Worm (Caenorhabditis elegans) whole organism, midembryonic: ENCODE measurements around the gene pkn-1.

Source experiments
- T22C8.4 ChIP-seq: fragments of 200-800 bp; sonication (Bioruptor generic); IDR thresholded peaks from 2 replicates; pipeline ENCODE4 v1.3.6; 2022; ENCODE audit warnings: missing genetic modification characterization, missing compliant biosample characterization
- cog-1 ChIP-seq: sonication (generic microtip); optimal IDR thresholded peaks from 2 replicates; lab custom pipeline; 2016; ENCODE audit warnings: missing genetic modification characterization, missing compliant biosample characterization
- flt-1 ChIP-seq: fragments of 200-800 bp; sonication (Bioruptor generic); IDR thresholded peaks from 2 replicates; pipeline ENCODE4 v1.3.6; 2022; ENCODE audit warnings: missing genetic modification characterization, missing compliant biosample characterization
- klf-2 ChIP-seq: fragments of 200-800 bp; sonication (Bioruptor generic); conservative IDR thresholded peaks from 2 replicates; pipeline ENCODE4 v1.3.6; 2022; ENCODE audit warnings: missing genetic modification reagents, missing genetic modification characterization, missing compliant biosample characterization
- med-1 ChIP-seq: sonication (generic microtip); optimal IDR thresholded peaks from 2 replicates; lab custom pipeline; 2017; ENCODE audit warnings: missing genetic modification characterization, mild to moderate bottlenecking, missing compliant biosample characterization, antibody characterized with exemption, missing genetic modification reagents; ENCODE audit not compliant: insufficient read depth
- ref-1 ChIP-seq: fragments of 200-800 bp; sonication (Bioruptor generic); conservative IDR thresholded peaks from 2 replicates; pipeline ENCODE4 v1.3.6; 2022; ENCODE audit warnings: missing genetic modification reagents, missing genetic modification characterization, missing compliant biosample characterization
- tab-1 ChIP-seq: fragments of 200-800 bp; sonication (Bioruptor generic); IDR thresholded peaks from 2 replicates; pipeline ENCODE4 v1.3.6; 2022; ENCODE audit warnings: missing genetic modification characterization, missing compliant biosample characterization
- ztf-23 ChIP-seq: fragments of 200-800 bp; sonication (Bioruptor generic); IDR thresholded peaks from 2 replicates; pipeline ENCODE4 v1.3.6; 2022; ENCODE audit warnings: missing genetic modification reagents, missing genetic modification characterization, missing compliant biosample characterization
- ztf-29 ChIP-seq: fragments of 200-800 bp; sonication (Bioruptor generic); IDR thresholded peaks from 2 replicates; pipeline ENCODE4 v1.3.6; 2022; ENCODE audit warnings: missing genetic modification reagents, missing genetic modification characterization, missing compliant biosample characterization

The pkn-1 gene

ce11 chrX:10396509-10397292 is at the start of gene pkn-1:
Gene pkn-1, plus strand, starts transcription at chrX:10397242.
- TF ChIP-seq flt-1 (GFP tag; lab: Robert Waterston, UW) (no peak), ztf-29 (GFP tag; lab: Robert Waterston, UW) (peak; percentile 63; the same call in 1 of the 2 replicates)

- TF ChIP-seq tab-1 (GFP tag; lab: Robert Waterston, UW): no peak
- no peak for TF ChIP-seq T22C8.4 (GFP tag; lab: Robert Waterston, UW)
- TF ChIP-seq flt-1 (GFP tag; lab: Robert Waterston, UW): no peak
- no peak for TF ChIP-seq ztf-29 (GFP tag; lab: Robert Waterston, UW)
- no peak for TF ChIP-seq med-1
- no peak for TF ChIP-seq klf-2 (GFP tag; lab: Robert Waterston, UW)
- TF ChIP-seq ztf-23 (GFP tag; lab: Robert Waterston, UW): no peak
- no peak for TF ChIP-seq ref-1 (GFP tag; lab: Robert Waterston, UW)
- TF ChIP-seq cog-1: no peak
These were observed 46.9 kb upstream of the pkn-1 start for ce11 chrX:10350151-10350550.

DNA sequence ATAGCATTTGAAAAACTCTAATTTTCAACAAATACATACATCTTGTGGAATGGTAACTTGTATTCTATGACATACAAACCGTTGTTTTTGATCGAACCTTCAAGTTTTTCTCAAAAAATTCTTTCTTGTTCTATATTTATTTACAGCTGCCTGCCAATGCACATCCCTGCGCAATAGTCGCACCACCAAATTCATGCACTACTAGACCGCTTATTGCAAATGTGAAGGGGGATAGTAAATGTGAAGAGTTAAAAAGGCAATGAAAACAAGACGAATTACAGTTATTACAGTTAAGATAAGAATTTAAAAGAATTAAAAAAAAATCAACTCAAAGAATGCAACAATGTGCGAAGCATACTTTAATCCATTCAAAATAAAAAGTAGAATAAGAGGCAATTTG is 43.2 kb upstream of the pkn-1 start:
- TF ChIP-seq T22C8.4 (GFP tag; lab: Robert Waterston, UW): no peak
- TF ChIP-seq cog-1: no peak
- no peak for TF ChIP-seq ref-1 (GFP tag; lab: Robert Waterston, UW)
- no peak for TF ChIP-seq ztf-23 (GFP tag; lab: Robert Waterston, UW)
- TF ChIP-seq flt-1 (GFP tag; lab: Robert Waterston, UW): no peak
- TF ChIP-seq ztf-29 (GFP tag; lab: Robert Waterston, UW): no peak
- TF ChIP-seq tab-1 (GFP tag; lab: Robert Waterston, UW): no peak
- no peak for TF ChIP-seq klf-2 (GFP tag; lab: Robert Waterston, UW)
- no peak for TF ChIP-seq med-1

DNA sequence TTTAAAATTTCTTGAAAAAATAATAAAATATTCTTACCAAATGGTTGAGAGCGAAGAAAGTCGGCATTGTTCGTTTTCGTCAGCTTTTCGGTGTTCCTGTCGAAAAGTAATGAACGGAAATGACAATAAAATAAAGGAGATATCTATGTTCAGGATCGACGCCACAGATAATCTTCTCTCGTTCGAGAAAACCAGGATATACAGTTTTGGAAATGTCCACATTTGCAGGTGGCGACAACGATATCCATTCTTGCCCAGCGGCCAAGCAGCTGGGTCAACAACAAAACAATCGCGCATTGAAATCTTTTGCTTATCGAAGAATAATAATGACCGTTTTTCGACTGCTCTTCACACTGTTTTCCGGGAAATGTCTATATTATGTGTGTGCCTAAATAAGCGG is 41.4 kb upstream of the pkn-1 start, which contains the start of gene R07E3.7:
Gene R07E3.7 (minus strand): TSS at position 101 of the 400 bp plus-strand sequence.
- no peak for TF ChIP-seq flt-1 (GFP tag; lab: Robert Waterston, UW)
- TF ChIP-seq ztf-23 (GFP tag; lab: Robert Waterston, UW): no peak
- TF ChIP-seq ztf-29 (GFP tag; lab: Robert Waterston, UW): no peak
- no peak for TF ChIP-seq cog-1
- TF ChIP-seq tab-1 (GFP tag; lab: Robert Waterston, UW): no peak
- no peak for TF ChIP-seq T22C8.4 (GFP tag; lab: Robert Waterston, UW)
- TF ChIP-seq ref-1 (GFP tag; lab: Robert Waterston, UW): no peak
- no peak for TF ChIP-seq med-1
- TF ChIP-seq klf-2 (GFP tag; lab: Robert Waterston, UW): no peak

DNA sequence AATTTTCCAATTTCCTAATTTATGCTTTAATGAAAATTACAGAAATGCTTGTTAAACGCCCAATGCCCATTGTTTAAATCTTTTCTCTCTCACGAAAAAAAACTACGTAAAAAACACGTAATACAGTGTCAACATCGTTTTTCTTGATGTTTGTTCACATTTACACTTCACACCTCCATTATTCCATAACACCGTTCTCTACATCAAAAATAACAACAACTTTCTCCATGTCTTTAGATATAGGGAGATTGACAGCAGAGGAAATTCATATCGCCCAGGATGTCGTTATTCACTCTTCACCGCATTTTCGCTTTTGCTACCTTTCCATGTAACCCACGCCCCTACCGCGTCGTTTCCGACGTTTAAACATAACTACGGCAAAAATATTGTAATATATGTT is 39.0 kb upstream of the pkn-1 start, which contains the start of gene efhc-1:
Gene efhc-1 (plus strand): TSS at position 301 of the 400 bp plus-strand sequence.
- TF ChIP-seq flt-1 (GFP tag; lab: Robert Waterston, UW) (no peak), cog-1 (no peak), ref-1 (GFP tag; lab: Robert Waterston, UW) (no peak), T22C8.4 (GFP tag; lab: Robert Waterston, UW) (no peak), ztf-29 (GFP tag; lab: Robert Waterston, UW) (no peak), klf-2 (GFP tag; lab: Robert Waterston, UW) (no peak), ztf-23 (GFP tag; lab: Robert Waterston, UW) (no peak), tab-1 (GFP tag; lab: Robert Waterston, UW) (no peak), med-1 (no peak)

DNA sequence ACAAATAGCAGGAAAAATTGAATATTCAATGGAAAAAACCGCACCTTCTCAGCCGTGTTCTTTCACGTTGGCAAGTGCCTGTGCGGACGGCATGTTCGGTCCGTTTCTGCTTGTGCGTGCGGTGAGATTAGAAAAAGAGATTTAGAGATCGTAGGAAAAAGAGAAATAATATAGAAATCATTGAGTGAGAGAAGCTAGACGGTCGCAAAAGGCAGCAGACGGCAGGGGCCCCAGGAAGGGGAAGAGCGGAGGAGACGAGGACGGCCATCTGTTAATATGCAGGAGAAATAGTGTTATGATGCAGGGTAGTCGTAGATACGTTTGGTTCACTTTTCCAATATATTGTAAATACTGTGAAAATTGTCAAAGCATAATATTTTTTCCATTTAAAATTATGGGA is 24.5 kb upstream of the pkn-1 start, which contains the start of gene Y49A10A.2:
Gene Y49A10A.2 (minus strand): TSS at position 109 of the 400 bp plus-strand sequence.
- TF ChIP-seq ztf-23 (GFP tag; lab: Robert Waterston, UW) (0 out of 2 replicates have a peak, but pooled peaks have one; percentile 49), cog-1 (peak; percentile 12), flt-1 (GFP tag; lab: Robert Waterston, UW) (no peak; the same call in 1 of the 2 replicates), klf-2 (GFP tag; lab: Robert Waterston, UW) (no peak), ztf-29 (GFP tag; lab: Robert Waterston, UW) (no peak), ref-1 (GFP tag; lab: Robert Waterston, UW) (no peak), T22C8.4 (GFP tag; lab: Robert Waterston, UW) (no peak), tab-1 (GFP tag; lab: Robert Waterston, UW) (no peak), med-1 (no peak)

- no peak for TF ChIP-seq cog-1
- no peak for TF ChIP-seq tab-1 (GFP tag; lab: Robert Waterston, UW)
- TF ChIP-seq ztf-23 (GFP tag; lab: Robert Waterston, UW): no peak
- no peak for TF ChIP-seq med-1
- no peak for TF ChIP-seq klf-2 (GFP tag; lab: Robert Waterston, UW)
These were observed 23.5 kb upstream of the pkn-1 start for ce11 chrX:10373581-10373980.

- no peak for TF ChIP-seq med-1
- no peak for TF ChIP-seq T22C8.4 (GFP tag; lab: Robert Waterston, UW)
- no peak for TF ChIP-seq tab-1 (GFP tag; lab: Robert Waterston, UW)
- TF ChIP-seq ztf-23 (GFP tag; lab: Robert Waterston, UW): no peak
- no peak for TF ChIP-seq ref-1 (GFP tag; lab: Robert Waterston, UW)
- TF ChIP-seq klf-2 (GFP tag; lab: Robert Waterston, UW): no peak
- no peak for TF ChIP-seq flt-1 (GFP tag; lab: Robert Waterston, UW)
- TF ChIP-seq cog-1: no peak
- no peak for TF ChIP-seq ztf-29 (GFP tag; lab: Robert Waterston, UW)
These were observed 20.1 kb upstream of the pkn-1 start for ce11 chrX:10376989-10377388.

- TF ChIP-seq flt-1 (GFP tag; lab: Robert Waterston, UW) (no peak), cog-1 (peak; percentile 39)
These were observed 19.4 kb upstream of the pkn-1 start for ce11 chrX:10377663-10378062.

ce11 chrX:10379678-10380077 is 17.4 kb upstream of the pkn-1 start, which contains the start of gene rme-4:
Gene rme-4, minus strand, starts transcription at chrX:10379845.
- no peak for TF ChIP-seq med-1
- TF ChIP-seq ztf-23 (GFP tag; lab: Robert Waterston, UW): no peak
- no peak for TF ChIP-seq T22C8.4 (GFP tag; lab: Robert Waterston, UW)
- no peak for TF ChIP-seq ztf-29 (GFP tag; lab: Robert Waterston, UW)
- no peak for TF ChIP-seq flt-1 (GFP tag; lab: Robert Waterston, UW)
- TF ChIP-seq klf-2 (GFP tag; lab: Robert Waterston, UW): no peak
- TF ChIP-seq ref-1 (GFP tag; lab: Robert Waterston, UW): no peak
- no peak for TF ChIP-seq tab-1 (GFP tag; lab: Robert Waterston, UW)
- TF ChIP-seq cog-1: no peak
